Worm (Caenorhabditis elegans): Measurements from ENCODE around the gene Y37D8A.16.

DNA sequence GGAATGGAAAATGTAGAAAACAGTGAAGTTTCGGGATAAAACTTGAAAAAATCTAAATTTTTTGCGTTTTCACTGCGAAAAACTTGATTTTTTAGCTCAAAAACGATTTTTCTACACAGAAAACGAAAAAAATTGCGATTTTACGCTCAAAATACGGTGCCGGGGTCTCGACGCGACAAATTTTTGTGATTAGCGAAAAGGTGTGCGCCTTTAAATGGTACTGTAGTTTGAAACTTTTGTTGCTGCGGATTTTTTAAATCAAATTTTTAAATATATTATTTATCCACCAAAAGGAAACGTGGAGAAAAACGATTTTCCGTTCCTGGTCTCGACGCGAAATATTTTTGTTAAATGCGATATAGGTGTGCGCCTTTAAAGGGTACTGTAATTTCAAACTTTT is 11.3 kb downstream of the Y37D8A.16 start:
- TF ChIP-seq egl-27 (tag; optimal IDR thresholded peaks at IDR 0.05) (no peak), nhr-77 (tag; optimal IDR thresholded peaks at IDR 0.05) (no peak), eor-1 (tag; optimal IDR thresholded peaks at IDR 0.05) (no peak), unc-62 (GFP tag; optimal IDR thresholded peaks at IDR 0.05) (no peak), nhr-25 (tag; optimal IDR thresholded peaks at IDR 0.05) (no peak), ceh-28 (tag; optimal IDR thresholded peaks at IDR 0.05) (no peak), ZK546.5 (tag; optimal IDR thresholded peaks at IDR 0.05) (no peak), mdl-1 (tag; optimal IDR thresholded peaks at IDR 0.05) (no peak), zag-1 (tag; optimal IDR thresholded peaks at IDR 0.05) (no peak), ceh-82 (tag; optimal IDR thresholded peaks at IDR 0.05) (no peak), ztf-4 (tag; optimal IDR thresholded peaks at IDR 0.05) (no peak), R02D3.7 (tag; optimal IDR thresholded peaks at IDR 0.05) (no peak), ceh-16 (tag; optimal IDR thresholded peaks at IDR 0.05) (no peak), ama-1 (optimal IDR thresholded peaks at IDR 0.05) (no peak)
